Fruit fly (Drosophila melanogaster): ENCODE measurements around the gene atk.

Gene atk

DNA sequence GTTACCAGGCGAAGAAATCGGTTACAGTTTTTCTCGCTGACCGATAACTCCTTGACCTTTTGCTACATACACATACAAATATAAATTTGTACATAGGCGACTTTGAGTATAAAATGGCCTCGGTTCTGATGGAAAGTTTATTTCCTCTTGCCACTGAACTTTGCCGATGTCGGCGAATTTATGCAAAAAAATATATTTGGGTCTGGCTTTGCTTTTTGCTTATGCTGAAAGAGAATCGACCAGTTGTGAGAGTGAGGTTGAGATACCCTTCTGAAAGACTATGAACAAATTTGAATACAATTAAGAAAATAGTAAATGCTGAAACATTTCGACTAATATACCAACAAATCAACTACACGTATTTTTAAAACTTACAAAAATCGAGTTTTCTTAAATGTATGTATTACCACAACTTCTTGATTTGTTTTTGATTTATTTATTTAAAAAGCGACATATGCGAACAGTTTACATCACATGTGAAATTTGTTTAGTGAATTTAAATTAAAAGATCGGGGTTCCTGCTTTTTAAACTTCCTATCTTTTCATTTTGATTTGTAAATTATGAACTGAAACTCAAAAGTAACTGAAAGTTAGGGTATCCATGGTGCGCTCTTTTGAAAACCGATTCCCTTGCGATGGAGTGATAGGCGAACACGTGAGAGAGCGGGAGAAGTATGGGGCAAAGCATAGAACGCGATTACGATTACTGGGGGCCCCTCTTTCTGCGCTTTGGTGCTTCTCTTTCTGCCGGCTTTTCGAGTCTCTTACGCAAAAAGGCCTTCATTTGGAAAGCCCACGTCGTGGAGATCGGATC lies 44.7 kb upstream of the atk start (continued):
- TF ChIP-seq ss (GFP tag; optimal IDR thresholded peaks at IDR 0.05) (peak; percentile 72 to 84), svp (GFP tag) (peak; percentile 93), eg (GFP tag; IDR thresholded peaks at IDR 0.05) (peak; percentile 24; the same call in 1 of the 3 replicates), achi (GFP tag; optimal IDR thresholded peaks at IDR 0.05) (peak; percentile 78), fkh (GFP tag; optimal IDR thresholded peaks at IDR 0.05) (peak; percentile 71), CG6808 (GFP tag; optimal IDR thresholded peaks at IDR 0.05) (peak; percentile 86), CG4318 (GFP tag; optimal IDR thresholded peaks at IDR 0.05) (peak; percentile 67), acj6 (GFP tag; optimal IDR thresholded peaks at IDR 0.05) (peak; percentile 75), Gug (GFP tag; IDR thresholded peaks at IDR 0.05) (peak; percentile 23; the same call in 1 of the 2 replicates), spab (GFP tag; optimal IDR thresholded peaks at IDR 0.05) (peak; percentile 74), Hr4 (GFP tag; optimal IDR thresholded peaks at IDR 0.05) (peak; percentile 84), CG10631 (GFP tag; optimal IDR thresholded peaks at IDR 0.05) (peak; percentile 63), lz (GFP tag; optimal IDR thresholded peaks at IDR 0.05) (peak; percentile 82), CG6276 (GFP tag; optimal IDR thresholded peaks at IDR 0.05) (peak; percentile 82), Sox14 (GFP tag; optimal IDR thresholded peaks at IDR 0.05) (peak; percentile 86), CG11762 (GFP tag; optimal IDR thresholded peaks at IDR 0.05; ENCODE audit: insufficient read depth) (peak; percentile 55), Lpt (GFP tag; optimal IDR thresholded peaks at IDR 0.05) (peak; percentile 67), CG6854 (GFP tag; optimal IDR thresholded peaks at IDR 0.05) (peak; percentile 33), Ets21C (GFP tag; optimal IDR thresholded peaks at IDR 0.05) (peak; percentile 58), CG3919 (GFP tag; optimal IDR thresholded peaks at IDR 0.05) (peak; percentile 75), CG8632 (GFP tag; optimal IDR thresholded peaks at IDR 0.05) (peak; percentile 72), Ets96B (tag; optimal IDR thresholded peaks at IDR 0.05) (peak; percentile 69), CG34406 (GFP tag; optimal IDR thresholded peaks at IDR 0.05) (peak; percentile 78), salr (GFP tag; optimal IDR thresholded peaks at IDR 0.05) (peak in 1 of 2 experiments; percentile 84), Hr38 (GFP tag; optimal IDR thresholded peaks at IDR 0.05) (no peak), esn (GFP tag; optimal IDR thresholded peaks at IDR 0.05) (peak; percentile 90)

DNA sequence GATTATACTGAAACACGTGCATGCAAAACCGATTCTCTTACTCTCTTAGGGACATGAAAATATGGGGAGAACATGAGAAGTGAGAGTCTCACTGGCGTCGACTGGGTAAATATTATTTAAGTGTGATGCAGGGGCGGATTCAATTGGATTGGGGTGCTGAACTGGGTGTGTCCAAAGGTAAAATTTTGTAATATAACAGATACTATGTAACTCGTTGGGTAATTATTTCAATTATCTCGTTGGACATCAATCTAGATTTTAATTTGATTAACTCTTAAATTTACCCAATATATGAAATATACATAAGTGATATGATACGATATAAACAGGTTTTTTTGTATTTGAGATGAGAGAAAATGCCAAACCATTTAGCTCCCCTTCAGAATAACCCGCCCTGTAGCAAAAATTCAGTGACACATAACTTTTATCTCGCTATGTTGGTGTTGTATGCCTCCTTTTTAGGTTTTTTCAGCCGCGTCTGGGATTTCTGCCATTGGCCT lies 43.5 kb upstream of the atk start:
- peak; percentile 95 for TF ChIP-seq CG3919 (GFP tag; optimal IDR thresholded peaks at IDR 0.05)
- TF ChIP-seq Smox (GFP tag; optimal IDR thresholded peaks at IDR 0.05): peak; percentile 90
- TF ChIP-seq esn (GFP tag; optimal IDR thresholded peaks at IDR 0.05): peak; percentile 94
- peak; percentile 92 for TF ChIP-seq OdsH (GFP tag; optimal IDR thresholded peaks at IDR 0.05)
- TF ChIP-seq eg (GFP tag; IDR thresholded peaks at IDR 0.05): peak; percentile 91; the same call in 2 of the 3 replicates
- TF ChIP-seq Hr4 (GFP tag; optimal IDR thresholded peaks at IDR 0.05): peak; percentile 91
- TF ChIP-seq Eip75B (GFP tag; optimal IDR thresholded peaks at IDR 0.05): peak; percentile 92
- peak; percentile 91 to 92 for TF ChIP-seq ss (GFP tag; optimal IDR thresholded peaks at IDR 0.05)
- peak; percentile 82 for TF ChIP-seq CG4318 (GFP tag; optimal IDR thresholded peaks at IDR 0.05)
- TF ChIP-seq Ets96B (tag; optimal IDR thresholded peaks at IDR 0.05): peak; percentile 82
- TF ChIP-seq CG6854 (GFP tag; optimal IDR thresholded peaks at IDR 0.05): peak; percentile 80
- peak; percentile 93 for TF ChIP-seq pdm3 (GFP tag; optimal IDR thresholded peaks at IDR 0.05)
- no peak; the same call in none of the 3 replicates for TF ChIP-seq CG8119 (GFP tag; IDR thresholded peaks at IDR 0.05)
- TF ChIP-seq CG34406 (GFP tag; optimal IDR thresholded peaks at IDR 0.05): peak; percentile 91
- TF ChIP-seq CG6808 (GFP tag; optimal IDR thresholded peaks at IDR 0.05): peak; percentile 91
- TF ChIP-seq Gug (GFP tag; IDR thresholded peaks at IDR 0.05): peak; percentile 90
- peak; percentile 81 for TF ChIP-seq CG16779 (tag; optimal IDR thresholded peaks at IDR 0.05)
- TF ChIP-seq CG6163 (GFP tag; IDR thresholded peaks at IDR 0.05): no peak; the same call in none of the 3 replicates
- TF ChIP-seq CG6792 (GFP tag; optimal IDR thresholded peaks at IDR 0.05): peak; percentile 90
- peak; percentile 99 for TF ChIP-seq fkh (GFP tag; optimal IDR thresholded peaks at IDR 0.05)
- TF ChIP-seq Hr39 (GFP tag; optimal IDR thresholded peaks at IDR 0.05): peak; percentile 92
- TF ChIP-seq topi (GFP tag; optimal IDR thresholded peaks at IDR 0.05): peak; percentile 94
- peak; percentile 93 for TF ChIP-seq CG10631 (GFP tag; optimal IDR thresholded peaks at IDR 0.05)
- peak; percentile 75 for TF ChIP-seq fd85E (GFP tag; optimal IDR thresholded peaks at IDR 0.05)
- peak; percentile 85 for TF ChIP-seq Sox15 (GFP tag; optimal IDR thresholded peaks at IDR 0.05)
- TF ChIP-seq CG32006 (GFP tag; optimal IDR thresholded peaks at IDR 0.05): peak; percentile 89
- peak; percentile 95 for TF ChIP-seq Met (GFP tag; optimal IDR thresholded peaks at IDR 0.05)
- TF ChIP-seq vri (GFP tag; optimal IDR thresholded peaks at IDR 0.05): peak; percentile 92
- TF ChIP-seq CG11294 (GFP tag; IDR thresholded peaks at IDR 0.05): peak; percentile 77
- peak; percentile 88 for TF ChIP-seq CG8319 (GFP tag; optimal IDR thresholded peaks at IDR 0.05)
- peak; percentile 98 for TF ChIP-seq Eip78C (GFP tag)
- peak; percentile 88 for TF ChIP-seq CG7368 (GFP tag; optimal IDR thresholded peaks at IDR 0.05)
- TF ChIP-seq CG15336 (GFP tag; IDR thresholded peaks at IDR 0.05): peak; percentile 84
- peak; percentile 87 for TF ChIP-seq spab (GFP tag; optimal IDR thresholded peaks at IDR 0.05)
